Worm (Caenorhabditis elegans) whole organism, young adult: ENCODE data around the gene F55A11.11.

Experiments used
- D2030.7 ChIP-seq: fragments of 200-800 bp; sonication (Bioruptor generic); IDR thresholded peaks from 2 replicates; pipeline ENCODE4 v1.3.6; 2022; ENCODE audit warnings: missing genetic modification reagents, missing genetic modification characterization, missing compliant biosample characterization
- F23B12.7 ChIP-seq: sonication (generic microtip); optimal IDR thresholded peaks from 2 replicates; lab custom pipeline; 2017; ENCODE audit warnings: missing genetic modification characterization, mild to moderate bottlenecking, missing compliant biosample characterization, antibody characterized with exemption, moderate library complexity; ENCODE audit not compliant: insufficient read depth
- F52B5.7 ChIP-seq: sonication (generic microtip); optimal IDR thresholded peaks from 2 replicates; lab custom pipeline; 2016; ENCODE audit warnings: mild to moderate bottlenecking, missing genetic modification characterization, missing compliant biosample characterization
- F57A8.1 ChIP-seq: fragments of 200-800 bp; sonication (Bioruptor generic); optimal IDR thresholded peaks from 2 replicates; lab custom pipeline; 2018; ENCODE audit warnings: mild to moderate bottlenecking, missing genetic modification characterization, moderate library complexity, missing compliant biosample characterization
- F57C9.4 ChIP-seq: sonication (generic microtip); optimal IDR thresholded peaks from 2 replicates; lab custom pipeline; 2017; ENCODE audit warnings: mild to moderate bottlenecking, missing genetic modification characterization, missing compliant biosample characterization
- K11D2.4 ChIP-seq: fragments of 200-800 bp; sonication (Bioruptor generic); IDR thresholded peaks from 2 replicates; pipeline ENCODE4 v1.3.6; 2022; ENCODE audit warnings: missing genetic modification reagents, missing genetic modification characterization, missing compliant biosample characterization
- K12H6.12 ChIP-seq: fragments of 200-800 bp; sonication (Bioruptor generic); optimal IDR thresholded peaks from 2 replicates; lab custom pipeline; 2018; ENCODE audit warnings: mild to moderate bottlenecking, missing genetic modification characterization, missing compliant biosample characterization
- T26A5.8 ChIP-seq: sonication (generic microtip); optimal IDR thresholded peaks from 2 replicates; lab custom pipeline; 2016; ENCODE audit warnings: missing genetic modification characterization, missing compliant biosample characterization
- Y53F4B.3 ChIP-seq: fragments of 200-800 bp; sonication (Bioruptor generic); IDR thresholded peaks from 2 replicates; pipeline ENCODE4 v1.3.6; 2022; ENCODE audit warnings: missing genetic modification reagents, missing genetic modification characterization, missing compliant biosample characterization
- Y53G8AR.9 ChIP-seq: fragments of 200-800 bp; sonication (Bioruptor generic); conservative IDR thresholded peaks from 2 replicates; pipeline ENCODE4 v1.3.6; 2022; ENCODE audit warnings: missing genetic modification reagents, missing genetic modification characterization, missing compliant biosample characterization
- Y95B8A.8 ChIP-seq: fragments of 200-800 bp; sonication (Bioruptor generic); IDR thresholded peaks from 2 replicates; pipeline ENCODE4 v1.3.6; 2022; ENCODE audit warnings: missing genetic modification reagents, missing genetic modification characterization, missing compliant biosample characterization
- aptf-2 ChIP-seq: fragments of 200-800 bp; sonication (Bioruptor generic); conservative IDR thresholded peaks from 2 replicates; pipeline ENCODE4 v1.3.6; 2022; ENCODE audit warnings: missing genetic modification reagents, missing genetic modification characterization, missing compliant biosample characterization
- aptf-3 ChIP-seq: fragments of 200-800 bp; sonication (Bioruptor generic); IDR thresholded peaks from 2 replicates; pipeline ENCODE4 v1.3.6; 2022; ENCODE audit warnings: missing genetic modification characterization, missing compliant biosample characterization
- attf-5 ChIP-seq: fragments of 200-800 bp; sonication (Bioruptor generic); optimal IDR thresholded peaks from 2 replicates; lab custom pipeline; 2018; ENCODE audit warnings: mild to moderate bottlenecking, missing genetic modification characterization, missing compliant biosample characterization
- bed-1 ChIP-seq: fragments of 200-800 bp; sonication (Bioruptor generic); IDR thresholded peaks from 2 replicates; pipeline ENCODE4 v1.3.6; 2022; ENCODE audit warnings: missing genetic modification reagents, missing genetic modification characterization, missing compliant biosample characterization
- bed-2 ChIP-seq: fragments of 200-800 bp; sonication (Bioruptor generic); IDR thresholded peaks from 2 replicates; pipeline ENCODE4 v1.3.6; 2022; ENCODE audit warnings: missing genetic modification reagents, missing genetic modification characterization, missing compliant biosample characterization
- cebp-2 ChIP-seq: fragments of 200-800 bp; sonication (Bioruptor generic); IDR thresholded peaks from 2 replicates; pipeline ENCODE4 v1.3.6; 2022; ENCODE audit warnings: missing genetic modification characterization, missing compliant biosample characterization
- ceh-91 ChIP-seq: fragments of 200-800 bp; sonication (Bioruptor generic); IDR thresholded peaks from 2 replicates; pipeline ENCODE4 v1.3.6; 2022; ENCODE audit warnings: missing genetic modification reagents, missing genetic modification characterization, missing compliant biosample characterization
- chd-7 ChIP-seq: sonication (generic microtip); optimal IDR thresholded peaks from 2 replicates; lab custom pipeline; 2016; ENCODE audit warnings: mild to moderate bottlenecking, missing genetic modification characterization, moderate library complexity, missing compliant biosample characterization
- die-1 ChIP-seq: sonication (generic microtip); optimal IDR thresholded peaks from 2 replicates; lab custom pipeline; 2016; ENCODE audit warnings: missing genotype, mild to moderate bottlenecking, missing genetic modification characterization, missing compliant biosample characterization
- dox-1 ChIP-seq: fragments of 200-800 bp; sonication (Bioruptor generic); IDR thresholded peaks from 2 replicates; pipeline ENCODE4 v1.3.6; 2022; ENCODE audit warnings: missing genetic modification reagents, missing genetic modification characterization, missing compliant biosample characterization
- egrh-3 ChIP-seq: fragments of 200-800 bp; sonication (Bioruptor generic); IDR thresholded peaks from 2 replicates; pipeline ENCODE4 v1.3.6; 2022; ENCODE audit warnings: missing genetic modification reagents, missing genetic modification characterization, missing compliant biosample characterization
- ets-4 ChIP-seq: fragments of 200-800 bp; sonication (Bioruptor generic); optimal IDR thresholded peaks from 2 replicates; lab custom pipeline; 2018; ENCODE audit warnings: mild to moderate bottlenecking, missing genetic modification characterization, missing compliant biosample characterization
- gei-17 ChIP-seq: fragments of 200-800 bp; sonication (Bioruptor generic); optimal IDR thresholded peaks from 2 replicates; lab custom pipeline; 2018; ENCODE audit warnings: mild to moderate bottlenecking, missing genetic modification characterization, missing compliant biosample characterization
- him-1 ChIP-seq: sonication (generic microtip); optimal IDR thresholded peaks from 2 replicates; lab custom pipeline; 2016; ENCODE audit warnings: missing genotype, missing genetic modification reagents, missing genetic modification characterization, missing compliant biosample characterization
- hmg-20 ChIP-seq: fragments of 200-800 bp; sonication (Bioruptor generic); IDR thresholded peaks from 2 replicates; pipeline ENCODE4 v1.3.6; 2022; ENCODE audit warnings: missing genetic modification reagents, missing genetic modification characterization, missing compliant biosample characterization
- hrde-1 ChIP-seq: sonication (generic microtip); optimal IDR thresholded peaks from 2 replicates; lab custom pipeline; 2016; ENCODE audit warnings: missing genetic modification characterization, mild to moderate bottlenecking, missing compliant biosample characterization, moderate library complexity, missing genotype, missing genetic modification reagents, borderline replicate concordance
- lag-1 ChIP-seq: fragments of 200-800 bp; sonication (Bioruptor generic); IDR thresholded peaks from 2 replicates; pipeline ENCODE4 v1.3.6; 2022; ENCODE audit warnings: missing genetic modification reagents, missing genetic modification characterization, missing compliant biosample characterization
- let-607 ChIP-seq, 2 experiments: fragments of 200-800 bp in 1 of 2; sonication (Bioruptor generic) in 1 of 2; sonication (generic microtip) in 1 of 2; optimal IDR thresholded peaks; 2 replicates each; lab custom pipeline; 2016 to 2018; ENCODE audit warnings: mild to moderate bottlenecking in 2 of 2, missing compliant biosample characterization in 2 of 2, missing genetic modification characterization in 2 of 2, moderate library complexity in 2 of 2, missing genotype in 1 of 2
- lin-35 ChIP-seq, 3 experiments: fragments of 150-350 bp in 2 of 3; sonication (generic microtip) in 1 of 3; optimal IDR thresholded peaks; 2 replicates each; lab custom pipeline; 2014 to 2018; ENCODE audit warnings: missing biosample characterization in 3 of 3, missing genetic modification characterization in 3 of 3, missing genetic modification reagents in 3 of 3
- lsy-27 ChIP-seq: sonication (generic microtip); optimal IDR thresholded peaks from 2 replicates; lab custom pipeline; 2017; ENCODE audit warnings: missing genetic modification characterization, mild to moderate bottlenecking, missing compliant biosample characterization, antibody characterized with exemption, missing genotype, borderline replicate concordance; ENCODE audit not compliant: insufficient read depth
- madf-10 ChIP-seq: sonication (generic microtip); optimal IDR thresholded peaks from 2 replicates; lab custom pipeline; 2016; ENCODE audit warnings: mild to moderate bottlenecking, missing genetic modification characterization, missing compliant biosample characterization
- madf-6 ChIP-seq: fragments of 200-800 bp; sonication (Bioruptor generic); IDR thresholded peaks from 2 replicates; pipeline ENCODE4 v1.3.6; 2022; ENCODE audit warnings: missing genetic modification reagents, missing genetic modification characterization, missing compliant biosample characterization
- mel-28 ChIP-seq: sonication (generic microtip); optimal IDR thresholded peaks from 2 replicates; lab custom pipeline; 2016; ENCODE audit warnings: borderline replicate concordance, mild to moderate bottlenecking, missing genetic modification characterization, missing compliant biosample characterization
- mes-4 ChIP-seq: sonication (generic microtip); optimal IDR thresholded peaks from 2 replicates; lab custom pipeline; 2016; ENCODE audit warnings: missing genotype, missing genetic modification characterization, missing compliant biosample characterization
- nfya-1 ChIP-seq: sonication (generic microtip); optimal IDR thresholded peaks from 2 replicates; lab custom pipeline; 2017; ENCODE audit warnings: antibody characterized with exemption, missing compliant biosample characterization, missing genetic modification characterization, borderline replicate concordance; ENCODE audit not compliant: insufficient read depth
- nfya-2 ChIP-seq: fragments of 200-800 bp; sonication (Bioruptor generic); IDR thresholded peaks from 2 replicates; pipeline ENCODE4 v1.3.6; 2022; ENCODE audit warnings: missing genetic modification reagents, missing genetic modification characterization, missing compliant biosample characterization
- nfyb-1 ChIP-seq: fragments of 200-800 bp; sonication (Bioruptor generic); IDR thresholded peaks from 2 replicates; pipeline ENCODE4 v1.3.6; 2022; ENCODE audit warnings: missing genetic modification reagents, missing genetic modification characterization, missing compliant biosample characterization
- nhr-120 ChIP-seq: fragments of 200-800 bp; sonication (Bioruptor generic); IDR thresholded peaks from 2 replicates; pipeline ENCODE4 v1.3.6; 2022; ENCODE audit warnings: missing genetic modification characterization, missing compliant biosample characterization
- nhr-179 ChIP-seq: sonication (generic microtip); optimal IDR thresholded peaks from 2 replicates; lab custom pipeline; 2016; ENCODE audit warnings: mild to moderate bottlenecking, missing genetic modification characterization, missing compliant biosample characterization
- rec-8 ChIP-seq, 2 experiments: sonication (generic microtip); optimal IDR thresholded peaks; 2 replicates each; lab custom pipeline; 2016; ENCODE audit warnings: mild to moderate bottlenecking in 2 of 2, missing genetic modification characterization in 2 of 2, missing genetic modification reagents in 2 of 2, missing genotype in 2 of 2, missing biosample characterization in 1 of 2, missing compliant biosample characterization in 1 of 2, moderate library complexity in 1 of 2
- sdz-38 ChIP-seq: sonication (generic microtip); optimal IDR thresholded peaks from 2 replicates; lab custom pipeline; 2016; ENCODE audit warnings: missing genotype, missing genetic modification characterization, missing compliant biosample characterization
- tbx-9 ChIP-seq: sonication (generic microtip); optimal IDR thresholded peaks from 2 replicates; lab custom pipeline; 2016; ENCODE audit warnings: borderline replicate concordance, missing genetic modification characterization, inconsistent platforms, missing compliant biosample characterization
- xnd-1 ChIP-seq: sonication (generic microtip); optimal IDR thresholded peaks from 2 replicates; lab custom pipeline; 2016; ENCODE audit warnings: missing genotype, missing genetic modification reagents, missing genetic modification characterization, missing compliant biosample characterization
- ztf-18 ChIP-seq: sonication (generic microtip); optimal IDR thresholded peaks from 2 replicates; lab custom pipeline; 2016; ENCODE audit warnings: missing genotype, mild to moderate bottlenecking, missing genetic modification characterization, missing compliant biosample characterization
- ztf-26 ChIP-seq: sonication (generic microtip); optimal IDR thresholded peaks from 2 replicates; lab custom pipeline; 2017; ENCODE audit warnings: missing genetic modification characterization, missing compliant biosample characterization
- ztf-28 ChIP-seq: fragments of 200-800 bp; sonication (Bioruptor generic); IDR thresholded peaks from 2 replicates; pipeline ENCODE4 v1.3.6; 2022; ENCODE audit warnings: missing genetic modification reagents, missing genetic modification characterization, missing compliant biosample characterization

Gene F55A11.11

ce11 chrV:11764373-11764954 is 18.5 kb upstream of the F55A11.11 start, which contains the start of the genes F55A11.1 and syx-5 (continued):
- TF ChIP-seq tbx-9 (tag; lab: Kevin White, UChicago) = no peak
- TF ChIP-seq madf-10 (tag; lab: Kevin White, UChicago) = peak; percentile 54
- peak; percentile 23; the same call in 1 of the 2 replicates for TF ChIP-seq Y53G8AR.9 (GFP tag; lab: Robert Waterston, UW)
- peak; percentile 50 for TF ChIP-seq gei-17
- no peak for TF ChIP-seq die-1
- TF ChIP-seq xnd-1 (tag; lab: Kevin White, UChicago) = peak; percentile 39
- TF ChIP-seq D2030.7 = peak; percentile 56; the same call in 1 of the 2 replicates
- TF ChIP-seq T26A5.8 (tag; lab: Kevin White, UChicago) = no peak
- TF ChIP-seq nhr-179 = no peak
- TF ChIP-seq madf-6 (GFP tag; lab: Robert Waterston, UW) = peak; percentile 72
- no peak for TF ChIP-seq nfya-2
- TF ChIP-seq nfyb-1 (GFP tag; lab: Robert Waterston, UW) = peak; percentile 84
- TF ChIP-seq F57C9.4 (tag; lab: Kevin White, UChicago) = no peak
- no peak for TF ChIP-seq cebp-2 (GFP tag; lab: Robert Waterston, UW)
- TF ChIP-seq bed-2 = no peak
- peak; percentile 98 for TF ChIP-seq let-607 (tag; optimal IDR thresholded peaks at IDR 0.05; lab: Kevin White, UChicago)
- peak in 1 of 3 experiments; percentile 69 for TF ChIP-seq lin-35 (GFP tag; optimal IDR thresholded peaks at IDR 0.05; lab: Kevin White, UChicago)
- TF ChIP-seq ztf-28 = no peak
- no peak for TF ChIP-seq bed-1 (GFP tag; lab: Robert Waterston, UW)
- TF ChIP-seq rec-8 (tag; optimal IDR thresholded peaks at IDR 0.05; lab: Kevin White, UChicago) = no peak
- TF ChIP-seq ets-4 (GFP tag; lab: Kevin White, UChicago) = no peak
- TF ChIP-seq sdz-38 (tag; lab: Kevin White, UChicago) = no peak
- TF ChIP-seq egrh-3 (GFP tag; lab: Robert Waterston, UW) = no peak
- TF ChIP-seq nhr-120 = no peak
- TF ChIP-seq hrde-1 (tag; lab: Kevin White, UChicago) = no peak
- peak; percentile 67 for TF ChIP-seq attf-5 (GFP tag; lab: Kevin White, UChicago)
- TF ChIP-seq him-1 (tag; lab: Kevin White, UChicago) = peak; percentile 29
- no peak for TF ChIP-seq nfya-1 (tag; lab: Kevin White, UChicago)
- TF ChIP-seq F57A8.1 = no peak
- TF ChIP-seq hmg-20 (GFP tag; lab: Robert Waterston, UW) = peak; percentile 53; the same call in 1 of the 2 replicates
- no peak for TF ChIP-seq lsy-27
- TF ChIP-seq chd-7 = no peak
- TF ChIP-seq ceh-91 (GFP tag; lab: Robert Waterston, UW) = no peak
- TF ChIP-seq Y53F4B.3 (GFP tag; lab: Robert Waterston, UW) = no peak
- TF ChIP-seq K11D2.4 (GFP tag; lab: Robert Waterston, UW) = peak; percentile 81
- TF ChIP-seq mel-28 (tag; lab: Kevin White, UChicago) = no peak
- no peak for TF ChIP-seq mes-4 (tag; lab: Kevin White, UChicago)
- TF ChIP-seq Y95B8A.8 (GFP tag; lab: Robert Waterston, UW) = no peak
- no peak for TF ChIP-seq aptf-2 (GFP tag; lab: Robert Waterston, UW)
- TF ChIP-seq ztf-18 (tag; lab: Kevin White, UChicago) = peak; percentile 45
- no peak for TF ChIP-seq F23B12.7
- TF ChIP-seq F52B5.7 = no peak
- peak; percentile 80 for TF ChIP-seq ztf-26
- no peak for TF ChIP-seq aptf-3
- TF ChIP-seq K12H6.12 (tag; lab: Kevin White, UChicago) = peak; percentile 65
- no peak for TF ChIP-seq lag-1 (GFP tag; lab: Robert Waterston, UW)
- TF ChIP-seq dox-1 = peak; percentile 86
